Worm (Caenorhabditis elegans): ENCODE measurements around the gene swt-3.

Gene swt-3

DNA sequence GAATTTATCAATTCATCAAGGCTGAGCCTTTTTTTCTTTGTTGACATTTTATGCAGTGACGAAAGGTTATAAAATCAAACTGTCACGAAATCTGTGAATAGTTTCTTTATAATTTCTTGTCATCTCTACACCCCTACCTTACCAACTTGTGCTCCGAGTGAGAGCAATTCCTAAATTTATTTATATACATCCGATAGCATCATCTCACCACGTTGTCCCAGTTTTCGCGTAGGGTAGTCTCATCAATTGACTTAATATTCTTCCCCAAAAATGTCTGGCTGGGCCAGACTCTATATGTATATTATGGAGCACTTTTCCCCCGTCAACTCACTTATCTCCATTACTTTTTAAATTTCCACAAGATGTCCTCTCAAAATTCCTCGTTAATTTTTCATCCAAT is 44.9 kb upstream of the swt-3 start (continued):
- TF ChIP-seq fos-1 (tag; optimal IDR thresholded peaks at IDR 0.05) (no peak), ceh-32 (tag; optimal IDR thresholded peaks at IDR 0.05; ENCODE audit: poor library complexity) (no peak), snpc-4 (tag; optimal IDR thresholded peaks at IDR 0.05) (no peak), nhr-25 (tag; optimal IDR thresholded peaks at IDR 0.05; ENCODE audit: borderline replicate concordance, insufficient read depth) (no peak), ctbp-1 (GFP tag; IDR thresholded peaks at IDR 0.05) (no peak), mes-2 (tag; optimal IDR thresholded peaks at IDR 0.05; ENCODE audit: poor library complexity, severe bottlenecking) (no peak), hif-1 (tag; optimal IDR thresholded peaks at IDR 0.05) (no peak), F10B5.3 (tag; optimal IDR thresholded peaks at IDR 0.05) (no peak), egl-43 (GFP tag; IDR thresholded peaks at IDR 0.05) (0 out of 2 replicates have a peak, but pooled peaks have one; percentile 23), lin-29 (GFP tag; IDR thresholded peaks at IDR 0.05) (no peak), zip-11 (GFP tag; IDR thresholded peaks at IDR 0.05) (no peak), set-16 (GFP tag; IDR thresholded peaks at IDR 0.05) (no peak), unc-130 (GFP tag; optimal IDR thresholded peaks at IDR 0.05) (no peak), lin-15B (tag; optimal IDR thresholded peaks at IDR 0.05) (no peak), aha-1 (tag) (no peak), nhr-77 (tag; optimal IDR thresholded peaks at IDR 0.05) (no peak), pqm-1 (tag; optimal IDR thresholded peaks at IDR 0.05) (no peak)

DNA sequence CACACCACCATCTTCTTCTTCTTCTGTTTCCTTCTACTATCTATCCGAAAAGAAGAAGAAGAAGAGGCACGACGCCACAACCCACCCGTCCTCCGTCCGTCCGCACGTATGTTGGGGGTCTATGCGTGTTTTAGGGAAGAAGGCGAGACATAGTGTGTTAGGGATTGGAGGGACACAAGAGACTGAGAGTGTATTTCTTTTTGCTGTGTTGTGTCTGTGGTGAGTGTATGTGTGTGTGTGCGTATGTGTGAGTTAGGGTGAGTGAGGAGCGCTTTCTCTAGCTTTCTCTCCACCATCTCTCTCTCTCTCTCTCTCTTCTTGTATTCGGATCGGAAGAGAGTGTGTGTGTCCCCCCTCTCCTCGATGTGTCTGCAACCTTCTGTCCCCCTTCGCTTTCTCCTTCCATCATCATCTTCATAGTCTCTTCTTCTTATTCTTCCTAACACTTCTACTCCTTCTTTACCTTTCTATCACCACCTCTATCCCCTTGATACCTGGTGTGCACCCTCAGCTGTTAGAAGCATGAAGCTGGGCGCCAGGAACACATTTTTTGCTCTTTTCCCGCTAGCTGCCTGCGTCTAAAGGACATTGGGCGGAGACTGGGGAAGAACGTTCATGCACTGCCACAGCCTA is 41.3 kb upstream of the swt-3 start:
- TF ChIP-seq fkh-10 (GFP tag; optimal IDR thresholded peaks at IDR 0.05) (peak; percentile 76), aha-1 (tag) (peak; percentile 100), attf-4 (tag; optimal IDR thresholded peaks at IDR 0.05) (no peak), lin-13 (GFP tag; optimal IDR thresholded peaks at IDR 0.05) (peak; percentile 64), unc-62 (GFP tag; optimal IDR thresholded peaks at IDR 0.05 in 1 of 2) (peak in 1 of 2 experiments; percentile 95), unc-62 (tag; optimal IDR thresholded peaks at IDR 0.05) (no peak), nhr-6 (tag; optimal IDR thresholded peaks at IDR 0.05) (peak; percentile 59), spr-1 (tag; optimal IDR thresholded peaks at IDR 0.05) (peak; percentile 61), nhr-11 (tag; optimal IDR thresholded peaks at IDR 0.05) (peak; percentile 93), dpl-1 (GFP tag; optimal IDR thresholded peaks at IDR 0.05) (peak; percentile 39), zfp-3 (GFP tag; conservative IDR thresholded peaks at IDR 0.05) (no peak), cey-2 (tag; optimal IDR thresholded peaks at IDR 0.05; ENCODE audit: borderline replicate concordance, insufficient read depth) (no peak), nhr-48 (tag; optimal IDR thresholded peaks at IDR 0.05) (peak; percentile 78), madf-9 (GFP tag; conservative IDR thresholded peaks at IDR 0.05) (0 out of 2 replicates have a peak, but pooled peaks have one; percentile 6), Y105C5A.15 (GFP tag; IDR thresholded peaks at IDR 0.05) (no peak), rbr-2 (tag; optimal IDR thresholded peaks at IDR 0.05) (peak; percentile 94), daf-19 (GFP tag; conservative IDR thresholded peaks at IDR 0.05) (peak; percentile 68; the same call in 1 of the 2 replicates), ztf-7 (tag; optimal IDR thresholded peaks at IDR 0.05) (peak; percentile 40), lir-3 (tag; optimal IDR thresholded peaks at IDR 0.05) (no peak), gei-8 (GFP tag; optimal IDR thresholded peaks at IDR 0.05) (peak; percentile 3), pqm-1 (tag; optimal IDR thresholded peaks at IDR 0.05) (peak; percentile 33), lin-1 (GFP tag; IDR thresholded peaks at IDR 0.05) (peak; percentile 48), snpc-4 (tag; optimal IDR thresholded peaks at IDR 0.05) (no peak), hmg-1.1 (GFP tag; IDR thresholded peaks at IDR 0.05) (peak; percentile 84), mdl-1 (tag; optimal IDR thresholded peaks at IDR 0.05) (peak; percentile 63 to 89), set-16 (GFP tag; IDR thresholded peaks at IDR 0.05) (peak; percentile 61), dve-1 (tag; optimal IDR thresholded peaks at IDR 0.05; ENCODE audit: insufficient read depth) (peak; percentile 91), lin-38 (GFP tag; IDR thresholded peaks at IDR 0.05) (no peak; the same call in none of the 2 replicates), nhr-25 (tag; optimal IDR thresholded peaks at IDR 0.05; ENCODE audit: borderline replicate concordance, insufficient read depth) (peak; percentile 92), mep-1 (tag; optimal IDR thresholded peaks at IDR 0.05) (peak; percentile 96), tra-1 (GFP tag; IDR thresholded peaks at IDR 0.05) (peak; percentile 51; the same call in 1 of the 2 replicates), nhr-28 (tag; optimal IDR thresholded peaks at IDR 0.05) (peak; percentile 96), nhr-102 (tag; optimal IDR thresholded peaks at IDR 0.05) (peak; percentile 47), snpc-1.2 (GFP tag; IDR thresholded peaks at IDR 0.05) (0 out of 2 replicates have a peak, but pooled peaks have one; percentile 50), ceh-20 (GFP tag; IDR thresholded peaks at IDR 0.05) (peak; percentile 76; the same call in 1 of the 2 replicates), dmd-9 (GFP tag; IDR thresholded peaks at IDR 0.05) (no peak)

Measured in whole organism, L4 larva.